Worm (Caenorhabditis elegans) whole organism, L4 larva: ENCODE data around the gene C16A3.6.

ENCODE experiments used
- T20F7.1 ChIP-seq: fragments of 200-800 bp; sonication (Bioruptor generic); optimal IDR thresholded peaks from 2 replicates; lab custom pipeline; 2018; ENCODE audit warnings: mild to moderate bottlenecking, missing genetic modification characterization, missing compliant biosample characterization
- dve-1 ChIP-seq: sonication (generic microtip); optimal IDR thresholded peaks from 2 replicates; lab custom pipeline; 2017; ENCODE audit warnings: antibody characterized with exemption, mild to moderate bottlenecking, missing genetic modification characterization, missing compliant biosample characterization; ENCODE audit not compliant: insufficient read depth
- fkh-10 ChIP-seq: fragments of 150-350 bp; optimal IDR thresholded peaks from 2 replicates; lab custom pipeline; 2014; ENCODE audit warnings: missing biosample characterization, missing genetic modification reagents, missing genetic modification characterization
- fos-1 ChIP-seq: fragments of 150-350 bp; optimal IDR thresholded peaks from 2 replicates; lab custom pipeline; 2014; ENCODE audit warnings: missing biosample characterization, missing genetic modification characterization
- lin-13 ChIP-seq: fragments of 150-350 bp; optimal IDR thresholded peaks from 2 replicates; lab custom pipeline; 2014; ENCODE audit warnings: missing biosample characterization, missing genetic modification reagents, missing genetic modification characterization
- lin-29 ChIP-seq: fragments of 200-800 bp; sonication (Bioruptor generic); IDR thresholded peaks from 2 replicates; pipeline ENCODE4 v1.3.6; 2022; ENCODE audit warnings: missing genetic modification reagents, missing genetic modification characterization, missing compliant biosample characterization
- lin-39 ChIP-seq: fragments of 150-350 bp; optimal IDR thresholded peaks from 2 replicates; lab custom pipeline; 2014; ENCODE audit warnings: missing biosample characterization, missing genetic modification reagents, missing genetic modification characterization
- mdl-1 ChIP-seq, 2 experiments: fragments of 150-350 bp in 1 of 2; sonication (generic microtip) in 1 of 2; optimal IDR thresholded peaks; 2 replicates each; lab custom pipeline; 2014 to 2017; ENCODE audit warnings: missing biosample characterization in 2 of 2, missing genetic modification characterization in 2 of 2
- nhr-25 ChIP-seq: sonication (generic microtip); optimal IDR thresholded peaks from 2 replicates; lab custom pipeline; 2017; ENCODE audit warnings: missing genetic modification characterization, mild to moderate bottlenecking, missing compliant biosample characterization, antibody characterized with exemption, moderate library complexity, borderline replicate concordance; ENCODE audit not compliant: insufficient read depth
- saeg-2 ChIP-seq: fragments of 200-800 bp; sonication (Bioruptor generic); IDR thresholded peaks from 2 replicates; pipeline ENCODE4 v1.3.6; 2022; ENCODE audit warnings: missing genetic modification reagents, missing genetic modification characterization, missing compliant biosample characterization
- unc-39 ChIP-seq: sonication (generic microtip); optimal IDR thresholded peaks from 2 replicates; lab custom pipeline; 2017; ENCODE audit warnings: missing biosample characterization, missing genetic modification characterization
- ztf-11 ChIP-seq: fragments of 150-350 bp; optimal IDR thresholded peaks from 2 replicates; lab custom pipeline; 2014; ENCODE audit warnings: missing biosample characterization, missing genetic modification characterization
- ztf-7 ChIP-seq: fragments of 150-350 bp; optimal IDR thresholded peaks from 2 replicates; lab custom pipeline; 2014; ENCODE audit warnings: missing biosample characterization, missing genetic modification characterization

ce11 chrIII:6382987-6383602 lies 4.1 kb downstream of the C16A3.6 start, which contains the start of gene let-716:
- TF ChIP-seq ztf-11 (tag; lab: Kevin White, UChicago) = no peak
- no peak for TF ChIP-seq mdl-1 (tag; optimal IDR thresholded peaks at IDR 0.05; lab: Kevin White, UChicago)
- no peak for TF ChIP-seq lin-39
- TF ChIP-seq T20F7.1 (GFP tag; lab: Kevin White, UChicago) = no peak
- TF ChIP-seq lin-13 (GFP tag; lab: Kevin White, UChicago) = no peak
- no peak for TF ChIP-seq fos-1 (tag; lab: Kevin White, UChicago)
- no peak for TF ChIP-seq saeg-2 (GFP tag; lab: Robert Waterston, UW)
- no peak for TF ChIP-seq nhr-25 (tag; lab: Kevin White, UChicago)
- no peak for TF ChIP-seq unc-39
- TF ChIP-seq lin-29 (GFP tag; lab: Robert Waterston, UW) = no peak
- TF ChIP-seq ztf-7 = no peak
- TF ChIP-seq fkh-10 (GFP tag; lab: Kevin White, UChicago) = no peak
- TF ChIP-seq dve-1 = peak; percentile 19
